Worm (Caenorhabditis elegans) whole organism, young adult: ENCODE results near the gene T01D1.7.

Source experiments
- ama-1 ChIP-seq, 3 experiments: fragments of 150-350 bp in 1 of 3; sonication (generic microtip) in 2 of 3; optimal IDR thresholded peaks; 2 replicates each; lab custom pipeline; 2014 to 2018; ENCODE audit warnings: missing biosample characterization in 2 of 3, missing genetic modification characterization in 2 of 3, missing genetic modification reagents in 2 of 3
- ekl-4 ChIP-seq: fragments of 200-800 bp; sonication (Bioruptor generic); IDR thresholded peaks from 2 replicates; pipeline ENCODE4 v1.3.6; 2022; ENCODE audit warnings: missing genetic modification reagents, missing genetic modification characterization, missing compliant biosample characterization
- hsf-1 ChIP-seq: fragments of 200-800 bp; sonication (Bioruptor generic); IDR thresholded peaks from 2 replicates; pipeline ENCODE4 v1.3.6; 2022; ENCODE audit warnings: missing genetic modification reagents, missing genetic modification characterization, missing compliant biosample characterization
- let-607 ChIP-seq, 2 experiments: fragments of 200-800 bp in 1 of 2; sonication (Bioruptor generic) in 1 of 2; sonication (generic microtip) in 1 of 2; optimal IDR thresholded peaks; 2 replicates each; lab custom pipeline; 2016 to 2018; ENCODE audit warnings: mild to moderate bottlenecking in 2 of 2, missing compliant biosample characterization in 2 of 2, missing genetic modification characterization in 2 of 2, moderate library complexity in 2 of 2, missing genotype in 1 of 2
- nfya-2 ChIP-seq: fragments of 200-800 bp; sonication (Bioruptor generic); IDR thresholded peaks from 2 replicates; pipeline ENCODE4 v1.3.6; 2022; ENCODE audit warnings: missing genetic modification reagents, missing genetic modification characterization, missing compliant biosample characterization
- pha-4 ChIP-seq: fragments of 150-350 bp; sonication (generic microtip); optimal IDR thresholded peaks from 2 replicates; lab custom pipeline; 2014; ENCODE audit warnings: missing biosample characterization, missing genetic modification reagents, missing genetic modification characterization
- unc-62 ChIP-seq: fragments of 150-350 bp; optimal IDR thresholded peaks from 2 replicates; lab custom pipeline; 2014; ENCODE audit warnings: missing biosample characterization, missing genetic modification reagents, missing genetic modification characterization

DNA sequence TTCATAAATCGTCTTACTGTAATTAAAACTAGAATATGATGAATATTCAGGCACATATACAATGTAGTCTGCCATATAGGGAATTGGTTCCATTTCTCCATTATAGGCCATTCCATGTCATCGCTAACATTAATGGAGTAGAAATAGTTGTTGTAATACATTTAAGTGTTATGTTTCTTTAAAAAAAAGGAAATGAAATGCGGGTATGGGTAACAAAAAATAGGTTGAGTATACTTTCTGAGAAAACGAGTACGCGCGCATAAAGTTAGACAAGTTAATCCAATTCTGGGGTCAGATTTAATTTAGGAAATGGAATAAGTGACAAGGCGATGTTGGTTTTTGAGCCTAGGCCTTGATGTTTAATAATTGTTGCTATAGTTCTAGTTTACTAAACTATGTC is at the start of gene T01D1.7:
- TF ChIP-seq ekl-4 (no peak), let-607 (tag; optimal IDR thresholded peaks at IDR 0.05; lab: Kevin White, UChicago) (no peak), hsf-1 (GFP tag; lab: Robert Waterston, UW) (no peak), ama-1 (optimal IDR thresholded peaks at IDR 0.05; lab: Kevin White, UChicago) (no peak), ama-1 (GFP tag; optimal IDR thresholded peaks at IDR 0.05; lab: Kevin White, UChicago) (no peak), unc-62 (GFP tag; lab: Kevin White, UChicago) (no peak), nfya-2 (no peak), pha-4 (no peak)
